Worm (Caenorhabditis elegans): ENCODE measurements around the gene R12C12.6.

DNA sequence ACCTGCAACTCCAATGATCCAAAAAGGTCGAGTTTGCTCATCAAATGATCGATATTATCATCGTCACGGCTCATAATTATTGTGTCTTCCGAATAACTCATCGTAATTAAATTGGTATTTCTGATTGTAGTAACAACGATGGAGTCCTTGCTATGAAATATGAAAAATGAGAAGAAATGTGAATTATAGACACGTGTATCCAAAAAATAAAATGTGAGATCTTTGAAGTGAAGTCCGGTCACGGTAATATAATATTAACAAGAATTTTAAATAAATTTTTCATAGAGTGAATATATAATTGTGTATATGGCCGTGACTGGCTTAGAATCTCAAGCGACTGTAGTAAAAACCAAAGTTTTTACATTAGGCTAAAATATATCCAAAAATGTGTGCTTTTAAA lies 19.4 kb upstream of the R12C12.6 start, which contains the start of gene H12I13.1:
- no peak for TF ChIP-seq F13H6.1 (tag; optimal IDR thresholded peaks at IDR 0.05)
- no peak for TF ChIP-seq ztf-11 (tag; optimal IDR thresholded peaks at IDR 0.05)
- TF ChIP-seq nhr-25 (tag; optimal IDR thresholded peaks at IDR 0.05) = no peak
- TF ChIP-seq nhr-77 (tag; optimal IDR thresholded peaks at IDR 0.05) = no peak
- no peak for TF ChIP-seq lsy-2 (tag; optimal IDR thresholded peaks at IDR 0.05)
- TF ChIP-seq ama-1 (optimal IDR thresholded peaks at IDR 0.05) = no peak
- no peak for TF ChIP-seq mab-5 (tag; optimal IDR thresholded peaks at IDR 0.05)
- TF ChIP-seq unc-39 (tag; optimal IDR thresholded peaks at IDR 0.05) = no peak
- TF ChIP-seq egl-27 (tag; optimal IDR thresholded peaks at IDR 0.05) = no peak
